Worm (Caenorhabditis elegans) whole organism, midembryonic: ENCODE measurements around the gene sek-4.

Experiments
- T22C8.4 ChIP-seq: fragments of 200-800 bp; sonication (Bioruptor generic); IDR thresholded peaks from 2 replicates; pipeline ENCODE4 v1.3.6; 2022; ENCODE audit warnings: missing genetic modification characterization, missing compliant biosample characterization
- flt-1 ChIP-seq: fragments of 200-800 bp; sonication (Bioruptor generic); IDR thresholded peaks from 2 replicates; pipeline ENCODE4 v1.3.6; 2022; ENCODE audit warnings: missing genetic modification characterization, missing compliant biosample characterization
- klf-2 ChIP-seq: fragments of 200-800 bp; sonication (Bioruptor generic); conservative IDR thresholded peaks from 2 replicates; pipeline ENCODE4 v1.3.6; 2022; ENCODE audit warnings: missing genetic modification reagents, missing genetic modification characterization, missing compliant biosample characterization
- tab-1 ChIP-seq: fragments of 200-800 bp; sonication (Bioruptor generic); IDR thresholded peaks from 2 replicates; pipeline ENCODE4 v1.3.6; 2022; ENCODE audit warnings: missing genetic modification characterization, missing compliant biosample characterization
- ztf-23 ChIP-seq: fragments of 200-800 bp; sonication (Bioruptor generic); IDR thresholded peaks from 2 replicates; pipeline ENCODE4 v1.3.6; 2022; ENCODE audit warnings: missing genetic modification reagents, missing genetic modification characterization, missing compliant biosample characterization
- ztf-29 ChIP-seq: fragments of 200-800 bp; sonication (Bioruptor generic); IDR thresholded peaks from 2 replicates; pipeline ENCODE4 v1.3.6; 2022; ENCODE audit warnings: missing genetic modification reagents, missing genetic modification characterization, missing compliant biosample characterization

- TF ChIP-seq ztf-23 (GFP tag; lab: Robert Waterston, UW), result no peak
- no peak for TF ChIP-seq ztf-29 (GFP tag; lab: Robert Waterston, UW)
- TF ChIP-seq flt-1 (GFP tag; lab: Robert Waterston, UW), result no peak
- TF ChIP-seq T22C8.4, result no peak
- TF ChIP-seq klf-2, result no peak
- no peak for TF ChIP-seq tab-1 (GFP tag; lab: Robert Waterston, UW)
Observed at ce11 chrX:5344287-5344686, 30.6 kb upstream of the sek-4 start, which contains the start of gene C26B9.1.
